Fruit fly (Drosophila melanogaster): Measurements from ENCODE around the gene CG4592.

CG4592 gene

DNA sequence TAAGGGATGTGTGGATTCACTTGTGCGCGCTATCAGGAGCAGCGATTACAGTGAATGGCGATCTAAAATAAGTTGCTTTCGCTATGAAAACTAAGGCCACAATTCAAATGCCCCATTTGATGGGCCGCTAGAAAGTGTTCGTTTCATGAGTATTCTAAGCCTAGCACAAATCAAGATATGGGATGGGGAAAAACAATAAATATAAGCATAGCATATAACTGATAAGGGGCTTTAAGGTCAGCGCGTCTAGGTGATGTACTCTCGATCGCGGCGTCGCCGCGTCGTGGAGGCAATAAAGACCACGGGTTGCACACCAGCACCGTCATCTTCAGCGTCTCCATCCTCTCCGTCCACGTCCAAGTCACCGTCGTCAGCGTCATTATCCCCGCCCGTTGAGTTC, 39.3 kb downstream of the CG4592 start:
- TF ChIP-seq zen2 (GFP tag; IDR thresholded peaks at IDR 0.05; ENCODE audit: partially characterized antibody) (no peak), sug (tag; optimal IDR thresholded peaks at IDR 0.05) (peak; percentile 6), CG34376 (GFP tag; optimal IDR thresholded peaks at IDR 0.05) (peak; percentile 19), hb (GFP tag; IDR thresholded peaks at IDR 0.05; ENCODE audit: partially characterized antibody) (no peak)

DNA sequence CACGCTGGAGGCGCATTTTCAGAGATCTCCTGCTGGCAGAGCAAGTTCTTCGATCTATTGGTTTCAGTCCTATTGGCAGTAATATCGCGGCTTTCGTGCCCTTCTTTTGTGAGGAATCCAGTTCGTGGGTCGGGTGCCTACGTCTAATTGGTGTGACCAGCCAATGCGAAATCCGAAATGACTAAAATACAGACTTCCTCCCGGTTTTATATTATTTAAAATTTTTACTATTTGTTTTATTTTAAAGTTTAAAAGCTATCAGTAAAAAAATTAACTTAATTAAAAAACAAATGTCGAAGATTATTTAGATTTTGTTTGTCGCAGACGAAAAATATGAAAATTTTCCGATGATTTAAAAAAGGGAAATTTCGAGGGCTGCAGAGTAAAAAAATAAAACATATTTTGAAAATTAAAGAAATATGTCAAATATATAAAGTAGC, 42.2 kb downstream of the CG4592 start, which contains the start of gene CG5850:
Gene CG5850, minus strand, starts transcription at position 347 of the 440 bp plus-strand sequence.
- TF ChIP-seq Nf-YC (tag; optimal IDR thresholded peaks at IDR 0.05) (peak; percentile 7), slou (GFP tag; optimal IDR thresholded peaks at IDR 0.05) (no peak), CG18599 (GFP tag; optimal IDR thresholded peaks at IDR 0.05) (no peak), sqz (GFP tag; optimal IDR thresholded peaks at IDR 0.05) (peak; percentile 34), CG30403 (GFP tag; optimal IDR thresholded peaks at IDR 0.05) (peak; percentile 14), Adf1 (GFP tag; IDR thresholded peaks at IDR 0.05) (no peak), Jarid2 (GFP tag; optimal IDR thresholded peaks at IDR 0.05) (no peak), ranshi (GFP tag; IDR thresholded peaks at IDR 0.05) (no peak), sug (tag; optimal IDR thresholded peaks at IDR 0.05) (peak; percentile 42), nmo (GFP tag; optimal IDR thresholded peaks at IDR 0.05) (peak; percentile 8), gfzf (GFP tag; optimal IDR thresholded peaks at IDR 0.05) (peak; percentile 58), CG16863 (GFP tag; optimal IDR thresholded peaks at IDR 0.05) (no peak), chinmo (GFP tag; IDR thresholded peaks at IDR 0.05; ENCODE audit: partially characterized antibody) (no peak), Ada2b (GFP tag; IDR thresholded peaks at IDR 0.05) (no peak), gem (tag; optimal IDR thresholded peaks at IDR 0.05) (peak; percentile 53), CG15601 (tag; optimal IDR thresholded peaks at IDR 0.05) (peak; percentile 13), CG9797 (GFP tag; optimal IDR thresholded peaks at IDR 0.05) (peak; percentile 62), Eip74EF (GFP tag; optimal IDR thresholded peaks at IDR 0.05) (no peak), Spps (tag; optimal IDR thresholded peaks at IDR 0.05) (no peak), CG34224 (GFP tag; IDR thresholded peaks at IDR 0.05; ENCODE audit: partially characterized antibody) (0 out of 3 replicates have a peak, but pooled peaks have one; percentile 25), CG9932 (GFP tag; IDR thresholded peaks at IDR 0.05) (no peak), cg (GFP tag; optimal IDR thresholded peaks at IDR 0.05) (no peak), CG4854 (GFP tag; optimal IDR thresholded peaks at IDR 0.05) (no peak), CG7556 (GFP tag; optimal IDR thresholded peaks at IDR 0.05) (no peak), CG9437 (GFP tag; optimal IDR thresholded peaks at IDR 0.05) (peak; percentile 30), Elba2 (GFP tag; optimal IDR thresholded peaks at IDR 0.05) (peak; percentile 94), CG18262 (tag; optimal IDR thresholded peaks at IDR 0.05) (peak; percentile 44), grau (tag; optimal IDR thresholded peaks at IDR 0.05) (peak; percentile 9), peb (GFP tag; IDR thresholded peaks at IDR 0.05) (no peak), CG12236 (GFP tag; optimal IDR thresholded peaks at IDR 0.05) (no peak), CG7928 (GFP tag; optimal IDR thresholded peaks at IDR 0.05) (peak; percentile 85), so (GFP tag; IDR thresholded peaks at IDR 0.05) (no peak), CG2116 (GFP tag; optimal IDR thresholded peaks at IDR 0.05) (peak; percentile 27), E2f2 (GFP tag; IDR thresholded peaks at IDR 0.05) (peak; percentile 65), Stat92E (GFP tag; optimal IDR thresholded peaks at IDR 0.05) (no peak), CG12659 (GFP tag; optimal IDR thresholded peaks at IDR 0.05) (peak; percentile 51), Hr3 (GFP tag; optimal IDR thresholded peaks at IDR 0.05) (no peak), sd (tag; optimal IDR thresholded peaks at IDR 0.05) (peak; percentile 15), CG33557 (GFP tag; optimal IDR thresholded peaks at IDR 0.05) (peak; percentile 34), bsh (GFP tag; optimal IDR thresholded peaks at IDR 0.05) (no peak), mld (GFP tag; IDR thresholded peaks at IDR 0.05; ENCODE audit: partially characterized antibody) (no peak), insv (GFP tag; optimal IDR thresholded peaks at IDR 0.05) (no peak), CG5180 (GFP tag; optimal IDR thresholded peaks at IDR 0.05) (no peak), unc-4 (GFP tag; IDR thresholded peaks at IDR 0.05; ENCODE audit: partially characterized antibody) (no peak)
